Worm (Caenorhabditis elegans) whole organism, late embryonic: ENCODE measurements around the gene Y54G2A.19.

Experiments
- K02D7.2 ChIP-seq: sonication (generic microtip); optimal IDR thresholded peaks from 2 replicates; lab custom pipeline; 2017; ENCODE audit warnings: mild to moderate bottlenecking, missing genetic modification characterization, missing compliant biosample characterization
- K09A11.1 ChIP-seq: sonication (generic microtip); optimal IDR thresholded peaks from 2 replicates; lab custom pipeline; 2017; ENCODE audit warnings: antibody characterized with exemption, mild to moderate bottlenecking, missing genetic modification characterization, missing compliant biosample characterization; ENCODE audit not compliant: insufficient read depth
- T23F11.4 ChIP-seq: fragments of 200-800 bp; sonication (Bioruptor generic); optimal IDR thresholded peaks from 2 replicates; lab custom pipeline; 2018; ENCODE audit warnings: mild to moderate bottlenecking, missing genetic modification characterization, missing compliant biosample characterization
- Y22D7AL.16 ChIP-seq: sonication (generic microtip); optimal IDR thresholded peaks from 2 replicates; lab custom pipeline; 2016; ENCODE audit warnings: missing genetic modification characterization, missing compliant biosample characterization
- ahr-1 ChIP-seq: sonication (generic microtip); optimal IDR thresholded peaks from 2 replicates; lab custom pipeline; 2016; ENCODE audit warnings: missing genetic modification characterization, missing compliant biosample characterization
- ceh-14 ChIP-seq: sonication (generic microtip); optimal IDR thresholded peaks from 2 replicates; lab custom pipeline; 2016; ENCODE audit warnings: missing genotype, missing genetic modification characterization, missing compliant biosample characterization
- ceh-18 ChIP-seq: sonication (generic microtip); optimal IDR thresholded peaks from 2 replicates; lab custom pipeline; 2016; ENCODE audit warnings: missing genetic modification characterization, missing compliant biosample characterization
- ceh-24 ChIP-seq: sonication (generic microtip); optimal IDR thresholded peaks from 2 replicates; lab custom pipeline; 2016; ENCODE audit warnings: mild to moderate bottlenecking, missing genetic modification characterization, missing compliant biosample characterization
- ceh-31 ChIP-seq: sonication (generic microtip); optimal IDR thresholded peaks from 2 replicates; lab custom pipeline; 2016; ENCODE audit warnings: missing genetic modification characterization, missing compliant biosample characterization
- ceh-34 ChIP-seq: sonication (generic microtip); optimal IDR thresholded peaks from 2 replicates; lab custom pipeline; 2016; ENCODE audit warnings: mild to moderate bottlenecking, missing genetic modification characterization, missing compliant biosample characterization
- ceh-6 ChIP-seq: fragments of 200-800 bp; sonication (Bioruptor generic); optimal IDR thresholded peaks from 2 replicates; lab custom pipeline; 2018; ENCODE audit warnings: mild to moderate bottlenecking, missing genetic modification characterization, missing compliant biosample characterization
- che-1 ChIP-seq: sonication (generic microtip); optimal IDR thresholded peaks from 2 replicates; lab custom pipeline; 2016; ENCODE audit warnings: mild to moderate bottlenecking, missing genetic modification characterization, missing compliant biosample characterization
- dmd-4 ChIP-seq: sonication (generic microtip); optimal IDR thresholded peaks from 2 replicates; lab custom pipeline; 2016; ENCODE audit warnings: borderline replicate concordance, missing genetic modification characterization, missing compliant biosample characterization
- elt-2 ChIP-seq: sonication (generic microtip); optimal IDR thresholded peaks from 2 replicates; lab custom pipeline; 2016; ENCODE audit warnings: missing genetic modification reagents, missing genetic modification characterization, missing compliant biosample characterization
- elt-4 ChIP-seq: sonication (generic microtip); optimal IDR thresholded peaks from 2 replicates; lab custom pipeline; 2016; ENCODE audit warnings: missing genetic modification characterization, missing compliant biosample characterization
- ets-4 ChIP-seq: sonication (generic microtip); optimal IDR thresholded peaks from 2 replicates; lab custom pipeline; 2016; ENCODE audit warnings: missing genetic modification characterization, missing compliant biosample characterization
- fax-1 ChIP-seq: sonication (generic microtip); optimal IDR thresholded peaks from 2 replicates; lab custom pipeline; 2016; ENCODE audit warnings: missing genotype, missing genetic modification characterization, missing compliant biosample characterization
- fkh-10 ChIP-seq: fragments of 150-350 bp; optimal IDR thresholded peaks from 2 replicates; lab custom pipeline; 2014; ENCODE audit warnings: missing biosample characterization, missing genetic modification reagents, missing genetic modification characterization
- fkh-6 ChIP-seq: sonication (generic microtip); optimal IDR thresholded peaks from 2 replicates; lab custom pipeline; 2016; ENCODE audit warnings: missing genetic modification characterization, missing compliant biosample characterization
- hlh-15 ChIP-seq: sonication (generic microtip); optimal IDR thresholded peaks from 2 replicates; lab custom pipeline; 2016; ENCODE audit warnings: missing genetic modification characterization, missing compliant biosample characterization
- hlh-6 ChIP-seq: sonication (generic microtip); optimal IDR thresholded peaks from 2 replicates; lab custom pipeline; 2016; ENCODE audit warnings: missing genotype, missing genetic modification characterization, missing compliant biosample characterization
- hlh-8 ChIP-seq: sonication (generic microtip); optimal IDR thresholded peaks from 2 replicates; lab custom pipeline; 2016; ENCODE audit warnings: missing genotype, missing genetic modification characterization, missing compliant biosample characterization
- lin-11 ChIP-seq: fragments of 200-800 bp; sonication (Bioruptor generic); optimal IDR thresholded peaks from 2 replicates; lab custom pipeline; 2018; ENCODE audit warnings: mild to moderate bottlenecking, missing genetic modification characterization, missing compliant biosample characterization
- madf-2 ChIP-seq: sonication (generic microtip); optimal IDR thresholded peaks from 2 replicates; lab custom pipeline; 2017; ENCODE audit warnings: missing genetic modification characterization, missing compliant biosample characterization
- nhr-11 ChIP-seq: fragments of 150-350 bp; optimal IDR thresholded peaks from 2 replicates; lab custom pipeline; 2014; ENCODE audit warnings: missing biosample characterization, missing genetic modification characterization
- odd-2 ChIP-seq: sonication (generic microtip); optimal IDR thresholded peaks from 2 replicates; lab custom pipeline; 2017; ENCODE audit warnings: antibody characterized with exemption, mild to moderate bottlenecking, missing genetic modification characterization, missing compliant biosample characterization
- pag-3 ChIP-seq: sonication (generic microtip); optimal IDR thresholded peaks from 2 replicates; lab custom pipeline; 2016; ENCODE audit warnings: missing compliant biosample characterization, missing genetic modification characterization, borderline replicate concordance
- pax-1 ChIP-seq: fragments of 150-350 bp; optimal IDR thresholded peaks from 2 replicates; lab custom pipeline; 2014; ENCODE audit warnings: missing biosample characterization, missing genetic modification characterization
- pha-4 ChIP-seq: fragments of 150-350 bp; optimal IDR thresholded peaks from 2 replicates; lab custom pipeline; 2018; ENCODE audit warnings: missing biosample characterization, missing genetic modification reagents, missing genetic modification characterization
- pqm-1 ChIP-seq: sonication (generic microtip); optimal IDR thresholded peaks from 2 replicates; lab custom pipeline; 2016; ENCODE audit warnings: missing genetic modification characterization, missing compliant biosample characterization
- pros-1 ChIP-seq: fragments of 150-350 bp; optimal IDR thresholded peaks from 2 replicates; lab custom pipeline; 2014; ENCODE audit warnings: missing biosample characterization, missing genetic modification reagents, missing genetic modification characterization
- rnt-1 ChIP-seq: sonication (generic microtip); optimal IDR thresholded peaks from 2 replicates; lab custom pipeline; 2016; ENCODE audit warnings: missing genetic modification characterization, missing compliant biosample characterization
- sdc-2 ChIP-seq: sonication (generic microtip); optimal IDR thresholded peaks from 2 replicates; lab custom pipeline; 2016; ENCODE audit warnings: missing genotype, missing genetic modification characterization, missing compliant biosample characterization
- sox-2 ChIP-seq: fragments of 200-800 bp; sonication (Bioruptor generic); IDR thresholded peaks from 2 replicates; pipeline ENCODE4 v1.3.6; 2022; ENCODE audit warnings: missing genetic modification reagents, missing genetic modification characterization, missing compliant biosample characterization
- syd-9 ChIP-seq: sonication (generic microtip); optimal IDR thresholded peaks from 2 replicates; lab custom pipeline; 2016; ENCODE audit warnings: mild to moderate bottlenecking, missing genetic modification characterization, moderate library complexity, missing compliant biosample characterization
- tbx-2 ChIP-seq: sonication (generic microtip); optimal IDR thresholded peaks from 2 replicates; lab custom pipeline; 2016; ENCODE audit warnings: missing genetic modification characterization, missing compliant biosample characterization
- tbx-7 ChIP-seq: sonication (generic microtip); optimal IDR thresholded peaks from 2 replicates; lab custom pipeline; 2016; ENCODE audit warnings: missing genotype, missing genetic modification characterization, missing compliant biosample characterization
- ttx-3 ChIP-seq: sonication (generic microtip); optimal IDR thresholded peaks from 2 replicates; lab custom pipeline; 2016; ENCODE audit warnings: missing genetic modification reagents, missing genetic modification characterization, missing compliant biosample characterization
- unc-55 ChIP-seq: sonication (generic microtip); optimal IDR thresholded peaks from 2 replicates; lab custom pipeline; 2017; ENCODE audit warnings: missing biosample characterization, missing genetic modification reagents, missing genetic modification characterization
- unc-86 ChIP-seq: sonication (generic microtip); optimal IDR thresholded peaks from 2 replicates; lab custom pipeline; 2016; ENCODE audit warnings: missing genetic modification characterization, missing compliant biosample characterization
- zip-5 ChIP-seq: sonication (generic microtip); optimal IDR thresholded peaks from 2 replicates; lab custom pipeline; 2016; ENCODE audit warnings: missing genetic modification characterization, missing compliant biosample characterization

Y54G2A.19 gene

ce11 chrIV:2864743-2865142, 29.8 kb downstream of the Y54G2A.19 start, which contains the start of gene Y54G2A.16:
Gene Y54G2A.16, minus strand, starts transcription at chrIV:2864843.
- TF ChIP-seq rnt-1 (tag; lab: Kevin White, UChicago) (no peak), ceh-14 (tag; lab: Kevin White, UChicago) (no peak), lin-11 (tag; lab: Kevin White, UChicago) (no peak), pag-3 (tag; lab: Kevin White, UChicago) (no peak), hlh-15 (no peak), ahr-1 (tag; lab: Kevin White, UChicago) (no peak), Y22D7AL.16 (tag; lab: Kevin White, UChicago) (no peak), K09A11.1 (tag; lab: Kevin White, UChicago) (no peak), odd-2 (tag; lab: Kevin White, UChicago) (no peak), che-1 (tag; lab: Kevin White, UChicago) (no peak)

- TF ChIP-seq zip-5 (tag; lab: Kevin White, UChicago), result no peak
- no peak for TF ChIP-seq dmd-4 (tag; lab: Kevin White, UChicago)
- no peak for TF ChIP-seq sdc-2
- no peak for TF ChIP-seq pros-1 (tag; lab: Kevin White, UChicago)
- TF ChIP-seq pha-4 (tag; lab: Kevin White, UChicago), result no peak
- TF ChIP-seq K02D7.2 (tag; lab: Kevin White, UChicago), result no peak
- TF ChIP-seq ceh-31, result no peak
- no peak for TF ChIP-seq hlh-6 (tag; lab: Kevin White, UChicago)
- no peak for TF ChIP-seq ceh-24 (tag; lab: Kevin White, UChicago)
- no peak for TF ChIP-seq nhr-11 (tag; lab: Kevin White, UChicago)
- no peak for TF ChIP-seq unc-55 (GFP tag; lab: Kevin White, UChicago)
- no peak for TF ChIP-seq unc-86 (tag; lab: Kevin White, UChicago)
- TF ChIP-seq elt-2 (tag; lab: Kevin White, UChicago), result no peak
Observed at ce11 chrIV:2858734-2859133, 35.8 kb downstream of the Y54G2A.19 start.

- no peak for TF ChIP-seq hlh-8
- TF ChIP-seq madf-2 (tag; lab: Kevin White, UChicago), result no peak
- no peak for TF ChIP-seq ceh-34 (tag; lab: Kevin White, UChicago)
- no peak for TF ChIP-seq elt-4 (tag; lab: Kevin White, UChicago)
- TF ChIP-seq tbx-7 (tag; lab: Kevin White, UChicago), result no peak
- TF ChIP-seq elt-2 (tag; lab: Kevin White, UChicago), result no peak
- TF ChIP-seq sdc-2, result no peak
- no peak for TF ChIP-seq fkh-6 (tag; lab: Kevin White, UChicago)
Observed at ce11 chrIV:2855056-2855752, 39.3 kb downstream of the Y54G2A.19 start.

DNA sequence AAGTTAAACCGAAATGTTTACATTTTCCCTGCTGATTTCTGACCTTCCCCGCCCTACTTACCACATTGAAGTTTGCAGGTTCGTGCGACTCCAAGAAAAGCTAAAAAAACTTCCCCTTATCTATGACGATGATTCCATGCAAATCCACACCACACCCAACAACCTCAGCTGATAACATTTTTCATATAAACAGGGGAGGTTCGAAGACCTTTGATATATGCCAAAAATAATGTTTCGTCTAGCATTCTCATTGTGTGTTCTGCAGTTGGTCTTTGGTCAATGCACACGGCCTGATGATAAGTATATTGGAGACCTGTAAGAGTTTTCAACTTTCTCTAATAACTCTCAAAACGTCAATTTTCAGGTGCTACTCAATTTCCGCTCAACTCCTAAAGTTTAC, 40.4 kb downstream of the Y54G2A.19 start:
- no peak for TF ChIP-seq unc-86 (tag; lab: Kevin White, UChicago)
- TF ChIP-seq elt-2 (tag; lab: Kevin White, UChicago), result no peak
- TF ChIP-seq pax-1 (tag; lab: Kevin White, UChicago), result no peak
- no peak for TF ChIP-seq fax-1
- TF ChIP-seq hlh-8, result no peak
- TF ChIP-seq tbx-2, result no peak

DNA sequence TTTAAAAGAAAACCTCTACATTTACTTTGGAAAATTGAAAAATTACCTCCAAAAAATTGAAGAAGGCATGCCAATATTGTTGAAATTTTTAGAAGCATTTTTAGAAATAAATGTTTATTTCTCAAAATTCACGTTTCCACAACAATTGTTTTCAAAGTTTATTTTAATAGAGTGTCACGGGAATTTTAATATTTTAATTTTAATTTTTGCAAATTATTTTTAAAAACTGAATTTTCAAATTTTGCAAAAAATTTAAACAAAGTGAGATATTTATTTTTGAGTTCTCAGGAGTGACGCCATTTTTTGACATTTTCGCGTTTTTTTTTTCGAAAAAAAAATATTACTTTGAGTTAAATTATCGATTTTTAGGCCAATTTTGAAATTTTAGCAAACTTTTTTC, 41.4 kb downstream of the Y54G2A.19 start, which contains the start of gene Y54G2A.49:
Gene Y54G2A.49, minus strand, starts transcription at position 101 of the 400 bp plus-strand sequence.
- TF ChIP-seq Y22D7AL.16 (tag; lab: Kevin White, UChicago) (no peak), syd-9 (no peak), hlh-8 (no peak), pqm-1 (tag; lab: Kevin White, UChicago) (no peak), pros-1 (tag; lab: Kevin White, UChicago) (no peak), dmd-4 (tag; lab: Kevin White, UChicago) (no peak), sdc-2 (no peak), ttx-3 (tag; lab: Kevin White, UChicago) (no peak), fkh-10 (GFP tag; lab: Kevin White, UChicago) (no peak), ceh-18 (tag; lab: Kevin White, UChicago) (no peak), tbx-2 (no peak), ceh-6 (no peak), sox-2 (no peak), ceh-31 (no peak), fax-1 (no peak), ets-4 (tag; lab: Kevin White, UChicago) (no peak), T23F11.4 (GFP tag; lab: Kevin White, UChicago) (no peak)
